Fruit fly (Drosophila melanogaster) whole organism, embryonic: ENCODE measurements around the gene CG14515.

ENCODE experiments used
- dm ChIP-seq: fragments of 200-800 bp; sonication (Bioruptor generic); optimal IDR thresholded peaks from 3 replicates; lab custom pipeline; 2016; ENCODE audit warnings: missing biosample characterization, missing genetic modification characterization
- inv ChIP-seq: fragments of 200-800 bp; sonication (Bioruptor generic); IDR thresholded peaks from 2 replicates; pipeline ENCODE4 v1.3.6; 2022; ENCODE audit warnings: missing biosample characterization, missing genetic modification characterization; ENCODE audit not compliant: partially characterized antibody
- usp ChIP-seq: fragments of >200 bp; optimal IDR thresholded peaks from 2 replicates; lab custom pipeline; 2017; ENCODE audit warnings: missing biosample characterization, missing genetic modification characterization

dm6 chr3R:29190984-29191383, 6.4 kb upstream of the CG14515 start:
- TF ChIP-seq usp (GFP tag; lab: Kevin White, UChicago) (no peak), inv (no peak), dm (GFP tag; lab: Kevin White, UChicago) (no peak)
